Worm (Caenorhabditis elegans): Measurements from ENCODE around the gene C25A8.1.

C25A8.1 gene

DNA sequence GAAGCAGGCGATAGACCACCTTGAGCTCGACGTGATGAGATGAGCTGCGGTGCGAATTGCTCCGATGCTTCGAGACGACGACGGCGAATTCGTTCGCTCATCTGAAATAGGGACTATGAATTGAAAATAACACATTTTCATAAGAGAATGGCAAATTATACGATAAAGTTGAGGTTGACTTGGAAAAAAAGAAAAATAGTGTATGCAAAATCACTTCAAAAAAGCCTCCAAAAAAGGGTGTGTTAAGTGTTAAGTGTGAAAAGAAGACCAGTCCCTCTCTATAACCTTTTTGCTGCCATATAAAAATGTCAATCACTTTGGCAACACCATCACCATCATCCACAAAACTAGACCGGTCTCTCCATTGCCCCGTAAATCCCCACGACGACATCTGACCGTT, 24.1 kb upstream of the C25A8.1 start, which contains the start of gene prkl-1:
Gene prkl-1 (minus strand): TSS at position 101 of the 400 bp plus-strand sequence.
- no peak for TF ChIP-seq lsy-2 (tag; optimal IDR thresholded peaks at IDR 0.05)
- no peak for TF ChIP-seq mab-5 (tag; optimal IDR thresholded peaks at IDR 0.05)
- TF ChIP-seq ceh-83 (GFP tag; optimal IDR thresholded peaks at IDR 0.05): no peak
- TF ChIP-seq ceh-43 (GFP tag; optimal IDR thresholded peaks at IDR 0.05): no peak
- no peak for TF ChIP-seq blmp-1 (tag; optimal IDR thresholded peaks at IDR 0.05)
- TF ChIP-seq sem-2 (GFP tag; optimal IDR thresholded peaks at IDR 0.05): no peak
- TF ChIP-seq mep-1 (tag; optimal IDR thresholded peaks at IDR 0.05): no peak
- no peak for TF ChIP-seq zip-8 (tag; optimal IDR thresholded peaks at IDR 0.05)
- TF ChIP-seq cnd-1 (tag; optimal IDR thresholded peaks at IDR 0.05): no peak
- TF ChIP-seq drap-1 (GFP tag; optimal IDR thresholded peaks at IDR 0.05): no peak

DNA sequence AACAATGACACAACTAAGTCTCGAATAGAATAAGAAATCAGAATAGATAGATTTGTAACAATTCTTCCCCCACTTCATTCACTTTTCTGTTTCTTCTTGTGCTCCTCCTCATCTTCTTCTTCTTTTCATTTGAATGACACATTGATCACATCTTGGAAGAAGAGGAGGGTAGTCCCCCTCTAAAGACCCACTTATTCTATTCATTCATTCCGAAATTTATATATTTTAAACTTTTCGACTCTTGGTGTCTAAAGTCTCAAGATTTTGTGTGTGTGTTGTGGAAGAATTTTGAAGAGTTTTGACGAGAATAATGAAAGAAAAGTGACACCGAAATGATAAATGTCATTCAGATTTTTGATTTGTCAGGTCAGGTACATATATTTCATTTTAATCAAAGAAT, 19.9 kb upstream of the C25A8.1 start:
- TF ChIP-seq zip-8 (tag; optimal IDR thresholded peaks at IDR 0.05) (no peak), flh-1 (GFP tag; optimal IDR thresholded peaks at IDR 0.05) (no peak), M03D4.4 (tag; optimal IDR thresholded peaks at IDR 0.05) (no peak), cnd-1 (tag; optimal IDR thresholded peaks at IDR 0.05) (no peak), drap-1 (GFP tag; optimal IDR thresholded peaks at IDR 0.05) (no peak), hlh-1 (tag; optimal IDR thresholded peaks at IDR 0.05) (no peak), lin-13 (tag; optimal IDR thresholded peaks at IDR 0.05) (no peak), pha-4 (tag; optimal IDR thresholded peaks at IDR 0.05) (no peak), bed-3 (GFP tag; optimal IDR thresholded peaks at IDR 0.05) (no peak), sptf-1 (tag; optimal IDR thresholded peaks at IDR 0.05) (no peak), ceh-39 (tag; optimal IDR thresholded peaks at IDR 0.05) (no peak), unc-120 (tag; optimal IDR thresholded peaks at IDR 0.05; ENCODE audit: poor library complexity, severe bottlenecking) (peak; percentile 30), mep-1 (tag; optimal IDR thresholded peaks at IDR 0.05) (no peak), ztf-11 (tag; optimal IDR thresholded peaks at IDR 0.05) (no peak), nhr-237 (tag; optimal IDR thresholded peaks at IDR 0.05) (no peak), unc-62 (GFP tag; optimal IDR thresholded peaks at IDR 0.05) (peak; percentile 64), elt-3 (tag; optimal IDR thresholded peaks at IDR 0.05) (no peak), lsy-2 (tag; optimal IDR thresholded peaks at IDR 0.05) (no peak), nhr-28 (tag; optimal IDR thresholded peaks at IDR 0.05) (no peak), elt-1 (tag; optimal IDR thresholded peaks at IDR 0.05; ENCODE audit: borderline replicate concordance, insufficient read depth) (no peak), ces-1 (GFP tag; optimal IDR thresholded peaks at IDR 0.05) (peak; percentile 13), tbx-8 (GFP tag; optimal IDR thresholded peaks at IDR 0.05) (no peak), nhr-2 (tag; optimal IDR thresholded peaks at IDR 0.05) (no peak)

DNA sequence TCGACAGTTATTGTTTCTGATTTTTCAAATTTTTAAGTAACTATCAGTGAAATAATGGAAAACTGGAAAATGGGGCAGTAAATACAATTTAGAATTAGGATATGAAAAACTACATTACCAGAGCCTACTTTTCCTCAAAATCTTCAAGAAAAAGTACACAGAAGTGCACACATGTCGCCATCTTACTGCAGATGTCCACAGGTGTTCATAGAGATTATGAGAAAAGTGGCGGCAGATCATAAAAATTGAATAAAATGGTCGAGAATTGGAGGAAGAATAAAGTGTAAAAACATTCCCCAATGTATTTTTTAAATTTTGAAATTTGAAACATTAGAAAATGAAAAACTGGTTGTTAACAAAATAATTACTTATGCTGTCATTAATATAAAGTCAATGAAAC, 13.0 kb upstream of the C25A8.1 start:
- TF ChIP-seq nhr-28 (tag; optimal IDR thresholded peaks at IDR 0.05) (no peak), pha-4 (tag; optimal IDR thresholded peaks at IDR 0.05) (no peak), lin-32 (GFP tag; optimal IDR thresholded peaks at IDR 0.05) (peak; percentile 91)

DNA sequence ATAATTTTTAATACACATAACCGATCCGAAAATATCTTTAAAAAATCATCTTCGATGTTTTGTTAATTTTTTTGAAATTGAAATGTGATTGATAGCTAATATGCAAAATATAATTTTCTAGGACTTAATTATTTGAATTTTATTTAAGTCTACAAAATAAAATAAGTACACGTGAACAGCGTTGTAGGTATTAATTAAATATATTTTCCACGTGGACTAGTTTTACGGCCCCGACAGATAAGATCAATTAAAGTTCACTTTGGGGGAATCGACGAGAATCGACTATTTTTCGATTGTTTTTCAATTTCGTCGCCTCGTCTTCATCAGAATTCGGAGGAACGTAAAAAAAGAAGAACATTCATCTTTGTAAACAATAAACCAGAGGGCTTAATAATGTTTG, 11.7 kb upstream of the C25A8.1 start, which contains the start of gene C25A8.5:
Gene C25A8.5 (plus strand): TSS at position 301 of the 400 bp plus-strand sequence.
- TF ChIP-seq unc-39 (tag; optimal IDR thresholded peaks at IDR 0.05) (no peak), pha-4 (tag; optimal IDR thresholded peaks at IDR 0.05) (no peak), ceh-43 (GFP tag; optimal IDR thresholded peaks at IDR 0.05) (no peak), unc-62 (GFP tag; optimal IDR thresholded peaks at IDR 0.05) (no peak), lsy-2 (tag; optimal IDR thresholded peaks at IDR 0.05) (no peak), drap-1 (GFP tag; optimal IDR thresholded peaks at IDR 0.05) (no peak), mab-5 (tag; optimal IDR thresholded peaks at IDR 0.05) (no peak), snpc-4 (tag; optimal IDR thresholded peaks at IDR 0.05) (no peak), hlh-1 (tag; optimal IDR thresholded peaks at IDR 0.05) (no peak), blmp-1 (tag; optimal IDR thresholded peaks at IDR 0.05) (no peak), tbx-8 (GFP tag; optimal IDR thresholded peaks at IDR 0.05) (no peak), lin-13 (tag; optimal IDR thresholded peaks at IDR 0.05) (no peak), nhr-2 (tag; optimal IDR thresholded peaks at IDR 0.05) (no peak), cnd-1 (tag; optimal IDR thresholded peaks at IDR 0.05) (no peak)

DNA sequence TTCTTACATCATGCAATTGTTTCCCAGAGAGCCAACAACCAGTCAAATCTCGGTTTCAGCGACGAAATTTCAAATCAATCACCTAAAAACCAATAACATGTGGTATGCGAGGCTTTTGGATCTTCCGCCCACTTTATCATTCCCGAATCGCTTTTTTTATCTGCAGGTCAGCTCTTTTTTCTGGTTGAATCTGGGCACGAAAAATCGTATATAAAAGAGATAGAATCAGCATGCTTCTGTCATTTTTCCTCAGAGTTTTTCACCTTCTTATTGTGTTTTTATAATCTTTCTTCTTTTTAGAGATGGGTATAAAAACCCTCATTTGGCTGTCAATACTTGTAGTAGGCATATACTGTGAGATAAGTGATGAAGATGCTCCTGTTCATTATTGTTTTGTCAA, 7.6 kb upstream of the C25A8.1 start, which contains the start of gene cht-3:
Gene cht-3 (plus strand): TSS at position 301 of the 400 bp plus-strand sequence.
- TF ChIP-seq mls-2 (tag; optimal IDR thresholded peaks at IDR 0.05): no peak
- no peak for TF ChIP-seq mep-1 (tag; optimal IDR thresholded peaks at IDR 0.05)
- TF ChIP-seq ceh-83 (GFP tag; optimal IDR thresholded peaks at IDR 0.05): no peak
- no peak for TF ChIP-seq mab-5 (tag; optimal IDR thresholded peaks at IDR 0.05)
- TF ChIP-seq ceh-39 (tag; optimal IDR thresholded peaks at IDR 0.05): no peak
- no peak for TF ChIP-seq tbx-8 (GFP tag; optimal IDR thresholded peaks at IDR 0.05)
- TF ChIP-seq cnd-1 (tag; optimal IDR thresholded peaks at IDR 0.05): no peak
- no peak for TF ChIP-seq flh-1 (GFP tag; optimal IDR thresholded peaks at IDR 0.05)
- no peak for TF ChIP-seq ceh-43 (GFP tag; optimal IDR thresholded peaks at IDR 0.05)
- no peak for TF ChIP-seq drap-1 (GFP tag; optimal IDR thresholded peaks at IDR 0.05)
